Fruit fly (Drosophila melanogaster) whole organism, embryonic: ENCODE data around the gene CG33346.

Source experiments
- Asciz ChIP-seq: fragments of 200-800 bp; sonication (Bioruptor generic); optimal IDR thresholded peaks from 2 replicates; lab custom pipeline; 2017; ENCODE audit warnings: missing biosample characterization, mild to moderate bottlenecking, missing genetic modification characterization, missing genetic modification reagents
- CG10147 ChIP-seq: fragments of 200-800 bp; sonication (Bioruptor generic); optimal IDR thresholded peaks from 2 replicates; lab custom pipeline; 2019; ENCODE audit warnings: missing biosample characterization, mild to moderate bottlenecking, missing genetic modification characterization, moderate library complexity
- CG1024 ChIP-seq: fragments of 200-800 bp; sonication (Bioruptor generic); IDR thresholded peaks from 2 replicates; pipeline ENCODE4 v1.3.6; 2022; ENCODE audit warnings: missing biosample characterization, missing genetic modification characterization
- CG11085 ChIP-seq: fragments of 200-800 bp; sonication (Bioruptor generic); IDR thresholded peaks from 2 replicates; pipeline ENCODE4 v1.3.6; 2022; ENCODE audit warnings: missing biosample characterization, missing genetic modification characterization
- CG12219 ChIP-seq: fragments of 200-800 bp; sonication (Bioruptor generic); optimal IDR thresholded peaks from 3 replicates; lab custom pipeline; 2018; ENCODE audit warnings: missing biosample characterization, mild to moderate bottlenecking, missing genetic modification characterization
- CG13296 ChIP-seq: fragments of 200-800 bp; sonication (Bioruptor generic); optimal IDR thresholded peaks from 3 replicates; lab custom pipeline; 2018; ENCODE audit warnings: missing biosample characterization, mild to moderate bottlenecking, missing genetic modification characterization
- CG14860 ChIP-seq: fragments of 200-800 bp; sonication (Bioruptor generic); IDR thresholded peaks from 3 replicates; pipeline ENCODE4 v1.3.6; 2022; ENCODE audit warnings: missing biosample characterization, missing genetic modification characterization; ENCODE audit not compliant: partially characterized antibody
- CG2129 ChIP-seq: fragments of 200-800 bp; sonication (Bioruptor generic); IDR thresholded peaks from 2 replicates; pipeline ENCODE4 v1.3.6; 2022; ENCODE audit warnings: missing biosample characterization, missing genetic modification characterization; ENCODE audit not compliant: partially characterized antibody
- CG31388 ChIP-seq: fragments of 200-800 bp; sonication (Bioruptor generic); optimal IDR thresholded peaks from 2 replicates; lab custom pipeline; 2016; ENCODE audit warnings: missing biosample characterization, missing genetic modification characterization
- CG31441 ChIP-seq: fragments of 200-800 bp; sonication (Bioruptor generic); IDR thresholded peaks from 2 replicates; pipeline ENCODE4 v1.3.6; 2022; ENCODE audit warnings: missing biosample characterization, missing genetic modification characterization
- CG42726 ChIP-seq: fragments of 200-800 bp; sonication (Bioruptor generic); IDR thresholded peaks from 2 replicates; pipeline ENCODE4 v1.3.6; 2022; ENCODE audit warnings: missing biosample characterization, missing genetic modification characterization; ENCODE audit not compliant: partially characterized antibody
- CG4282 ChIP-seq: fragments of 200-800 bp; sonication (Bioruptor generic); optimal IDR thresholded peaks from 2 replicates; lab custom pipeline; 2016; ENCODE audit warnings: missing biosample characterization, missing genetic modification characterization
- CG6175 ChIP-seq: fragments of 200-800 bp; sonication (Bioruptor generic); IDR thresholded peaks from 3 replicates; pipeline ENCODE4 v1.3.6; 2022; ENCODE audit warnings: missing biosample characterization, missing genetic modification characterization
- CG7556 ChIP-seq: fragments of 200-800 bp; sonication (Bioruptor generic); optimal IDR thresholded peaks from 2 replicates; lab custom pipeline; 2017; ENCODE audit warnings: missing biosample characterization, mild to moderate bottlenecking, missing genetic modification characterization
- CG7928 ChIP-seq: fragments of 200-800 bp; sonication (Bioruptor generic); optimal IDR thresholded peaks from 2 replicates; lab custom pipeline; 2017; ENCODE audit warnings: missing biosample characterization, mild to moderate bottlenecking, missing genetic modification characterization
- CG8290 ChIP-seq, 3 experiments: fragments of 200-800 bp; sonication (Bioruptor generic); optimal IDR thresholded peaks; 2 replicates each; lab custom pipeline; 2016 to 2019; ENCODE audit warnings: missing biosample characterization in 3 of 3, missing genetic modification characterization in 3 of 3, mild to moderate bottlenecking in 2 of 3, moderate library complexity in 1 of 3
- CTCF ChIP-seq: fragments of 200-800 bp; sonication (Bioruptor generic); optimal IDR thresholded peaks from 2 replicates; lab custom pipeline; 2017; ENCODE audit warnings: missing biosample characterization, mild to moderate bottlenecking, missing genetic modification characterization, moderate library complexity
- CoRest ChIP-seq: fragments of 200-800 bp; sonication (Bioruptor generic); optimal IDR thresholded peaks from 3 replicates; lab custom pipeline; 2018; ENCODE audit warnings: missing biosample characterization, mild to moderate bottlenecking, missing genetic modification characterization, moderate library complexity
- CrebB ChIP-seq: fragments of 200-800 bp; sonication (Bioruptor generic); optimal IDR thresholded peaks from 3 replicates; lab custom pipeline; 2018; ENCODE audit warnings: missing biosample characterization, mild to moderate bottlenecking, missing genetic modification characterization
- Dbx ChIP-seq: fragments of 200-800 bp; sonication (Bioruptor generic); IDR thresholded peaks from 3 replicates; pipeline ENCODE4 v1.3.6; 2022; ENCODE audit warnings: missing biosample characterization, missing genetic modification characterization
- Dp ChIP-seq: fragments of 200-800 bp; sonication (Bioruptor generic); optimal IDR thresholded peaks from 2 replicates; lab custom pipeline; 2018; ENCODE audit warnings: missing biosample characterization, mild to moderate bottlenecking, missing genetic modification characterization, moderate library complexity
- Drgx ChIP-seq: fragments of 200-800 bp; sonication (Bioruptor generic); IDR thresholded peaks from 2 replicates; pipeline ENCODE4 v1.3.6; 2022; ENCODE audit warnings: missing biosample characterization, missing genetic modification characterization
- E2f2 ChIP-seq: fragments of 200-800 bp; sonication (Bioruptor generic); IDR thresholded peaks from 2 replicates; pipeline ENCODE4 v1.3.6; 2022; ENCODE audit warnings: missing biosample characterization, missing genetic modification characterization
- Ets97D ChIP-seq: fragments of 200-800 bp; sonication (Bioruptor generic); optimal IDR thresholded peaks from 3 replicates; lab custom pipeline; 2016; ENCODE audit warnings: missing biosample characterization, missing genetic modification characterization
- Fer2 ChIP-seq: fragments of 200-800 bp; sonication (Bioruptor generic); optimal IDR thresholded peaks from 2 replicates; lab custom pipeline; 2018; ENCODE audit warnings: missing biosample characterization, mild to moderate bottlenecking, missing genetic modification characterization, moderate library complexity
- Hey ChIP-seq: fragments of 200-800 bp; sonication (Bioruptor generic); optimal IDR thresholded peaks from 3 replicates; lab custom pipeline; 2018; ENCODE audit warnings: missing biosample characterization, mild to moderate bottlenecking, missing genetic modification characterization
- MESR4 ChIP-seq: fragments of 200-800 bp; sonication (Bioruptor generic); optimal IDR thresholded peaks from 2 replicates; lab custom pipeline; 2018; ENCODE audit warnings: missing biosample characterization, mild to moderate bottlenecking, missing genetic modification characterization, moderate library complexity
- NK7.1 ChIP-seq: fragments of 200-800 bp; sonication (Bioruptor generic); optimal IDR thresholded peaks from 3 replicates; lab custom pipeline; 2016; ENCODE audit warnings: missing biosample characterization, missing genetic modification characterization
- Oli ChIP-seq: fragments of 200-800 bp; sonication (Bioruptor generic); optimal IDR thresholded peaks from 2 replicates; lab custom pipeline; 2018; ENCODE audit warnings: missing biosample characterization, mild to moderate bottlenecking, missing genetic modification characterization, moderate library complexity
- Six4 ChIP-seq: fragments of 200-800 bp; sonication (Bioruptor generic); optimal IDR thresholded peaks from 2 replicates; lab custom pipeline; 2016; ENCODE audit warnings: missing biosample characterization, missing genetic modification characterization
- Sox100B ChIP-seq: fragments of 200-800 bp; sonication (Bioruptor generic); optimal IDR thresholded peaks from 3 replicates; lab custom pipeline; 2018; ENCODE audit warnings: missing biosample characterization, mild to moderate bottlenecking, missing genetic modification characterization
- Usf ChIP-seq: fragments of 200-800 bp; sonication (Bioruptor generic); optimal IDR thresholded peaks from 2 replicates; lab custom pipeline; 2017; ENCODE audit warnings: missing genotype, missing biosample characterization, missing genetic modification characterization
- ase ChIP-seq: fragments of 200-800 bp; sonication (Bioruptor generic); IDR thresholded peaks from 3 replicates; pipeline ENCODE4 v1.3.6; 2022; ENCODE audit warnings: missing biosample characterization, missing genetic modification characterization
- az2 ChIP-seq: fragments of 200-800 bp; sonication (Bioruptor generic); optimal IDR thresholded peaks from 3 replicates; lab custom pipeline; 2016; ENCODE audit warnings: missing biosample characterization, missing genetic modification characterization
- caup ChIP-seq: fragments of 200-800 bp; sonication (Bioruptor generic); optimal IDR thresholded peaks from 3 replicates; lab custom pipeline; 2017; ENCODE audit warnings: missing biosample characterization, mild to moderate bottlenecking, missing genetic modification characterization, moderate library complexity; ENCODE audit not compliant: severe bottlenecking
- cwo ChIP-seq: fragments of 200-800 bp; sonication (Bioruptor generic); optimal IDR thresholded peaks from 3 replicates; lab custom pipeline; 2017; ENCODE audit warnings: missing biosample characterization, missing genetic modification characterization, mild to moderate bottlenecking, moderate library complexity, missing genetic modification reagents
- dati ChIP-seq: fragments of 200-800 bp; sonication (Bioruptor generic); IDR thresholded peaks from 2 replicates; pipeline ENCODE4 v1.3.6; 2022; ENCODE audit warnings: missing biosample characterization, missing genetic modification characterization
- ftz-f1 ChIP-seq: fragments of 200-800 bp; sonication (Bioruptor generic); optimal IDR thresholded peaks from 2 replicates; lab custom pipeline; 2016; ENCODE audit warnings: missing biosample characterization, missing genetic modification characterization
- hth ChIP-seq: fragments of >200 bp; optimal IDR thresholded peaks from 2 replicates; lab custom pipeline; 2017; ENCODE audit warnings: inconsistent platforms
- kay ChIP-seq: fragments of 200-800 bp; sonication (Bioruptor generic); optimal IDR thresholded peaks from 2 replicates; lab custom pipeline; 2016; ENCODE audit warnings: missing biosample characterization, missing genetic modification characterization
- knrl ChIP-seq: fragments of 200-800 bp; sonication (Bioruptor generic); IDR thresholded peaks from 3 replicates; pipeline ENCODE4 v1.3.6; 2022; ENCODE audit warnings: missing biosample characterization, missing genetic modification characterization; ENCODE audit not compliant: partially characterized antibody
- nmo ChIP-seq: fragments of 200-800 bp; sonication (Bioruptor generic); optimal IDR thresholded peaks from 2 replicates; lab custom pipeline; 2018; ENCODE audit warnings: missing biosample characterization, mild to moderate bottlenecking, missing genetic modification characterization, moderate library complexity
- org-1 ChIP-seq: fragments of 200-800 bp; sonication (Bioruptor generic); optimal IDR thresholded peaks from 2 replicates; lab custom pipeline; 2017; ENCODE audit warnings: missing biosample characterization, missing genetic modification characterization
- pan ChIP-seq, 4 experiments: fragments of >200 bp in 3 of 4; fragments of 200-800 bp in 1 of 4; sonication (Bioruptor generic) in 1 of 4; optimal IDR thresholded peaks in 3 of 4; IDR thresholded peaks in 1 of 4; 2 replicates each; pipeline versions ENCODE4 v1.3.6 to Lab custom; 2017 to 2022; ENCODE audit warnings: missing biosample characterization in 2 of 4, missing genetic modification characterization in 2 of 4, mixed read lengths in 1 of 4
- run ChIP-seq: fragments of 200-800 bp; sonication (Bioruptor generic); optimal IDR thresholded peaks from 3 replicates; lab custom pipeline; 2018; ENCODE audit warnings: missing biosample characterization, mild to moderate bottlenecking, missing genetic modification characterization
- sens ChIP-seq: fragments of 200-800 bp; sonication (Bioruptor generic); peaks from one replicate; lab custom pipeline; 2016; ENCODE audit warnings: missing biosample characterization, missing genetic modification characterization
- sim ChIP-seq: fragments of 200-800 bp; sonication (Bioruptor generic); IDR thresholded peaks from 2 replicates; pipeline ENCODE4 v1.3.6; 2022; ENCODE audit warnings: missing biosample characterization, missing genetic modification characterization
- unc-4 ChIP-seq: fragments of 200-800 bp; sonication (Bioruptor generic); IDR thresholded peaks from 2 replicates; pipeline ENCODE4 v1.3.6; 2022; ENCODE audit warnings: missing biosample characterization, missing genetic modification characterization; ENCODE audit not compliant: partially characterized antibody
- unpg ChIP-seq: fragments of 200-800 bp; sonication (Bioruptor generic); optimal IDR thresholded peaks from 3 replicates; lab custom pipeline; 2018; ENCODE audit warnings: missing biosample characterization, mild to moderate bottlenecking, missing genetic modification characterization, moderate library complexity
- wdn ChIP-seq: fragments of 200-800 bp; sonication (Bioruptor generic); IDR thresholded peaks from 2 replicates; pipeline ENCODE4 v1.3.6; 2022; ENCODE audit warnings: missing biosample characterization, missing genetic modification characterization
- wek ChIP-seq: fragments of 200-800 bp; sonication (Bioruptor generic); optimal IDR thresholded peaks from 3 replicates; lab custom pipeline; 2018; ENCODE audit warnings: missing biosample characterization, mild to moderate bottlenecking, missing genetic modification characterization, moderate library complexity

Gene CG33346

dm6 chr3R:28695993-28696392, 27.0 kb downstream of the CG33346 start, which contains the start of gene htt (continued):
- TF ChIP-seq org-1 (GFP tag; lab: Kevin White, UChicago) (no peak), NK7.1 (no peak), CG31441 (no peak), CG13296 (GFP tag; lab: Kevin White, UChicago) (no peak), unpg (GFP tag; lab: Kevin White, UChicago) (no peak), Six4 (GFP tag; lab: Kevin White, UChicago) (no peak), CG14860 (GFP tag; lab: Robert Waterston, UW) (0 out of 3 replicates have a peak, but pooled peaks have one; percentile 22), CG12219 (GFP tag; lab: Kevin White, UChicago) (no peak), MESR4 (no peak), sim (GFP tag; lab: Robert Waterston, UW) (no peak), CG8290 (GFP tag; optimal IDR thresholded peaks at IDR 0.05; lab: Kevin White, UChicago) (no peak), CG8290 (tag; optimal IDR thresholded peaks at IDR 0.05; lab: Kevin White, UChicago) (no peak), run (tag; lab: Kevin White, UChicago) (no peak), Dp (peak; percentile 70), ase (GFP tag; lab: Robert Waterston, UW) (no peak), CG6175 (no peak), kay (GFP tag; lab: Kevin White, UChicago) (no peak), Ets97D (GFP tag; lab: Kevin White, UChicago) (peak; percentile 29), CG2129 (GFP tag; lab: Robert Waterston, UW) (no peak), Dbx (GFP tag; lab: Robert Waterston, UW) (no peak), E2f2 (GFP tag; lab: Robert Waterston, UW) (peak; percentile 81), knrl (GFP tag; lab: Robert Waterston, UW) (0 out of 3 replicates have a peak, but pooled peaks have one; percentile 29), CG10147 (no peak), cwo (GFP tag; lab: Kevin White, UChicago) (no peak), dati (no peak), Drgx (GFP tag; lab: Robert Waterston, UW) (no peak), Fer2 (tag; lab: Kevin White, UChicago) (no peak), CG42726 (GFP tag; lab: Robert Waterston, UW) (no peak), CG1024 (no peak), Sox100B (no peak), sens (GFP tag; lab: Kevin White, UChicago) (peak; percentile 49), CG7556 (GFP tag; lab: Kevin White, UChicago) (no peak), Asciz (GFP tag; lab: Kevin White, UChicago) (no peak), CG31388 (GFP tag; lab: Kevin White, UChicago) (no peak), wdn (GFP tag; lab: Robert Waterston, UW) (no peak), Hey (tag; lab: Kevin White, UChicago) (no peak), nmo (GFP tag; lab: Kevin White, UChicago) (peak; percentile 31), unc-4 (GFP tag; lab: Robert Waterston, UW) (peak; percentile 30; the same call in 1 of the 2 replicates), wek (GFP tag; lab: Kevin White, UChicago) (no peak), CoRest (tag; lab: Kevin White, UChicago) (no peak), CTCF (GFP tag; lab: Kevin White, UChicago) (peak; percentile 28), CG11085 (GFP tag; lab: Robert Waterston, UW) (no peak), az2 (GFP tag; lab: Kevin White, UChicago) (no peak), CG4282 (GFP tag; lab: Kevin White, UChicago) (no peak), pan (optimal IDR thresholded peaks at IDR 0.05; lab: Kevin White, UChicago) (no peak), pan (GFP tag; optimal IDR thresholded peaks at IDR 0.05 in 1 of 2, IDR thresholded peaks at IDR 0.05 in 1 of 2) (no peak), Usf (GFP tag; lab: Kevin White, UChicago) (no peak), caup (no peak), ftz-f1 (GFP tag; lab: Kevin White, UChicago) (no peak), hth (no peak), CG7928 (peak; percentile 90), Oli (tag; lab: Kevin White, UChicago) (no peak), CrebB (no peak)
